Fruit fly (Drosophila melanogaster) Kc167 (cell line): Measurements from ENCODE around the gene CG13063.

ENCODE experiments used
- Myc ChIP-seq: fragments of >200 bp; optimal IDR thresholded peaks from 2 replicates; lab custom pipeline; 2017; ENCODE audit warnings: missing external identifiers
- Sin3A ChIP-seq: fragments of >200 bp; optimal IDR thresholded peaks from 2 replicates; lab custom pipeline; 2018; ENCODE audit warnings: missing external identifiers
- h ChIP-seq: fragments of >200 bp; optimal IDR thresholded peaks from 3 replicates; lab custom pipeline; 2018; ENCODE audit warnings: missing external identifiers
- insv ChIP-seq: fragments of >200 bp; optimal IDR thresholded peaks from 3 replicates; lab custom pipeline; 2018; ENCODE audit warnings: missing external identifiers
- psq ChIP-seq: fragments of >200 bp; optimal IDR thresholded peaks from 2 replicates; lab custom pipeline; 2017; ENCODE audit warnings: missing external identifiers
- ttk ChIP-seq: sonication (Bioruptor generic); optimal IDR thresholded peaks from 2 replicates; lab custom pipeline; 2017; ENCODE audit warnings: missing external identifiers

DNA sequence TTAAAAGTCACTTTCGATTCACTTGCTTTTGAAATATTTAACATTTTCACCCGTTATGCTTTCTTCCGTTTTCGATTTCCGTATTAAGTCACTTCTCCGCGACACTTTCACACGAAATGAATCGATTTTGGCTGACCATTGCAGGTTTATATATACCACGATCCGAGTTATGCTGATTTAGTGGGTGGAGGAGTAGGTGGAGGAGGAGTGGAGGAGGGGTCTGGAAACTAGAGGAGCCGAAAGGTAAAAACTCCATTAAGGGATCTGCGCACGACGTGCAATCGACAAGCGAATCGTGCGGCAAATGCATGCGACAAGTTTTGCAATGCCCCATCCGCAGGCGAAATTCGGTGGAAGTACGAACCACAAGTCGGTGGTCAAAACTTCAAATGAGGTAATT is 15.6 kb upstream of the CG13063 start, which contains the start of gene CG13045:
- no peak for TF ChIP-seq Myc (lab: Kevin White, UChicago)
- TF ChIP-seq h (lab: Kevin White, UChicago), result no peak
- TF ChIP-seq Sin3A (lab: Kevin White, UChicago), result no peak
- no peak for TF ChIP-seq ttk (lab: Kevin White, UChicago)
- no peak for TF ChIP-seq psq (lab: Kevin White, UChicago)
- TF ChIP-seq insv (lab: Kevin White, UChicago), result no peak
